Worm (Caenorhabditis elegans) whole organism, L3 larva: ENCODE measurements around the gene ZC190.2.

Source experiments
- R02D3.7 ChIP-seq: fragments of 150-350 bp; optimal IDR thresholded peaks from 2 replicates; lab custom pipeline; 2014; ENCODE audit warnings: missing biosample characterization, missing genetic modification characterization
- ZK546.5 ChIP-seq: sonication (generic microtip); optimal IDR thresholded peaks from 2 replicates; lab custom pipeline; 2017; ENCODE audit warnings: missing biosample characterization, missing genetic modification characterization
- aly-2 ChIP-seq: fragments of 150-350 bp; optimal IDR thresholded peaks from 2 replicates; lab custom pipeline; 2014; ENCODE audit warnings: missing biosample characterization, missing genetic modification characterization
- ama-1 ChIP-seq: fragments of 150-350 bp; optimal IDR thresholded peaks from 2 replicates; lab custom pipeline; 2018
- ceh-16 ChIP-seq: sonication (generic microtip); optimal IDR thresholded peaks from 2 replicates; lab custom pipeline; 2017; ENCODE audit warnings: missing biosample characterization, missing genetic modification characterization
- ceh-28 ChIP-seq: fragments of 150-350 bp; optimal IDR thresholded peaks from 2 replicates; lab custom pipeline; 2014; ENCODE audit warnings: missing biosample characterization, missing genetic modification reagents, missing genetic modification characterization
- ceh-9 ChIP-seq: sonication (generic microtip); optimal IDR thresholded peaks from 2 replicates; lab custom pipeline; 2018; ENCODE audit warnings: missing biosample characterization, missing genetic modification characterization
- daf-12 ChIP-seq: fragments of 150-350 bp; optimal IDR thresholded peaks from 2 replicates; lab custom pipeline; 2014; ENCODE audit warnings: missing biosample characterization, missing genetic modification reagents, missing genetic modification characterization
- egl-27 ChIP-seq: sonication (generic microtip); optimal IDR thresholded peaks from 4 replicates; lab custom pipeline; 2017; ENCODE audit warnings: missing biosample characterization, missing genetic modification reagents, missing genetic modification characterization
- egl-5 ChIP-seq: fragments of 150-350 bp; optimal IDR thresholded peaks from 2 replicates; lab custom pipeline; 2017; ENCODE audit warnings: missing biosample characterization, missing genetic modification reagents, missing genetic modification characterization, inconsistent platforms
- elt-1 ChIP-seq: fragments of 150-350 bp; optimal IDR thresholded peaks from 2 replicates; lab custom pipeline; 2014; ENCODE audit warnings: missing biosample characterization, missing genetic modification characterization
- elt-2 ChIP-seq: sonication (generic microtip); optimal IDR thresholded peaks from 2 replicates; lab custom pipeline; 2016; ENCODE audit warnings: missing genetic modification reagents, mild to moderate bottlenecking, missing genetic modification characterization, missing compliant biosample characterization
- elt-3 ChIP-seq, 3 experiments: fragments of 150-350 bp in 1 of 3; sonication (generic microtip) in 2 of 3; optimal IDR thresholded peaks; 2 replicates in 2 of 3; 4 replicates in 1 of 3; lab custom pipeline; 2014 to 2017; ENCODE audit warnings: missing biosample characterization in 3 of 3, missing genetic modification characterization in 3 of 3
- fkh-10 ChIP-seq: sonication (generic microtip); optimal IDR thresholded peaks from 2 replicates; lab custom pipeline; 2017; ENCODE audit warnings: missing biosample characterization, missing genetic modification reagents, missing genetic modification characterization
- fkh-2 ChIP-seq: fragments of 150-350 bp; optimal IDR thresholded peaks from 2 replicates; lab custom pipeline; 2014; ENCODE audit warnings: missing biosample characterization, missing genetic modification reagents, missing genetic modification characterization
- fos-1 ChIP-seq: fragments of 150-350 bp; optimal IDR thresholded peaks from 2 replicates; lab custom pipeline; 2014; ENCODE audit warnings: missing biosample characterization, missing genetic modification characterization
- hmg-11 ChIP-seq: sonication (generic microtip); optimal IDR thresholded peaks from 2 replicates; lab custom pipeline; 2016; ENCODE audit warnings: missing genetic modification characterization, missing compliant biosample characterization
- jun-1 ChIP-seq: fragments of 150-350 bp; optimal IDR thresholded peaks from 2 replicates; lab custom pipeline; 2014; ENCODE audit warnings: missing biosample characterization, missing genetic modification reagents, missing genetic modification characterization
- lin-15B ChIP-seq: fragments of 150-350 bp; optimal IDR thresholded peaks from 2 replicates; lab custom pipeline; 2014; ENCODE audit warnings: missing biosample characterization, missing genetic modification characterization
- lin-39 ChIP-seq: fragments of 150-350 bp; optimal IDR thresholded peaks from 2 replicates; lab custom pipeline; 2018; ENCODE audit warnings: missing biosample characterization, missing genetic modification reagents, missing genetic modification characterization
- lsy-12 ChIP-seq: sonication (generic microtip); optimal IDR thresholded peaks from 2 replicates; lab custom pipeline; 2016; ENCODE audit warnings: mild to moderate bottlenecking, missing genetic modification characterization, missing compliant biosample characterization
- mdl-1 ChIP-seq: fragments of 150-350 bp; optimal IDR thresholded peaks from 2 replicates; lab custom pipeline; 2014; ENCODE audit warnings: missing biosample characterization, missing genetic modification characterization
- mml-1 ChIP-seq: fragments of 150-350 bp; sonication (generic microtip); optimal IDR thresholded peaks from 3 replicates; lab custom pipeline; 2014; ENCODE audit warnings: missing biosample characterization, missing genetic modification characterization
- nfya-1 ChIP-seq: sonication (generic microtip); optimal IDR thresholded peaks from 2 replicates; lab custom pipeline; 2017; ENCODE audit warnings: missing genetic modification characterization, mild to moderate bottlenecking, missing compliant biosample characterization, antibody characterized with exemption, moderate library complexity; ENCODE audit not compliant: insufficient read depth
- nhr-11 ChIP-seq: fragments of 150-350 bp; optimal IDR thresholded peaks from 2 replicates; lab custom pipeline; 2014; ENCODE audit warnings: missing biosample characterization, missing genetic modification characterization
- nhr-12 ChIP-seq: fragments of 150-350 bp; optimal IDR thresholded peaks from 2 replicates; lab custom pipeline; 2014; ENCODE audit warnings: missing biosample characterization, missing genetic modification characterization
- nhr-23 ChIP-seq: fragments of 150-350 bp; optimal IDR thresholded peaks from 2 replicates; lab custom pipeline; 2014; ENCODE audit warnings: missing biosample characterization, missing genetic modification reagents, missing genetic modification characterization
- nhr-237 ChIP-seq: fragments of 150-350 bp; optimal IDR thresholded peaks from 2 replicates; lab custom pipeline; 2014; ENCODE audit warnings: missing biosample characterization, missing genetic modification characterization
- nhr-25 ChIP-seq: sonication (generic microtip); optimal IDR thresholded peaks from 2 replicates; lab custom pipeline; 2017; ENCODE audit warnings: missing biosample characterization, missing genetic modification characterization
- nhr-43 ChIP-seq: sonication (generic microtip); optimal IDR thresholded peaks from 2 replicates; lab custom pipeline; 2016; ENCODE audit warnings: mild to moderate bottlenecking, missing genetic modification characterization, missing compliant biosample characterization; ENCODE audit not compliant: poor library complexity, severe bottlenecking
- nhr-67 ChIP-seq: fragments of 150-350 bp; optimal IDR thresholded peaks from 2 replicates; lab custom pipeline; 2014; ENCODE audit warnings: missing biosample characterization, missing genetic modification characterization
- nhr-76 ChIP-seq: fragments of 150-350 bp; sonication (generic microtip); optimal IDR thresholded peaks from 5 replicates; lab custom pipeline; 2014; ENCODE audit warnings: missing biosample characterization, missing genetic modification characterization
- pha-4 ChIP-seq: fragments of 150-350 bp; optimal IDR thresholded peaks from 2 replicates; lab custom pipeline; 2014; ENCODE audit warnings: missing biosample characterization, missing genetic modification reagents, missing genetic modification characterization
- pqm-1 ChIP-seq: fragments of 150-350 bp; optimal IDR thresholded peaks from 2 replicates; lab custom pipeline; 2017; ENCODE audit warnings: missing biosample characterization, missing genetic modification characterization, inconsistent platforms
- sea-2 ChIP-seq: fragments of 150-350 bp; sonication (generic microtip); optimal IDR thresholded peaks from 4 replicates; lab custom pipeline; 2014; ENCODE audit warnings: missing biosample characterization, missing genetic modification reagents, missing genetic modification characterization
- skn-1 ChIP-seq: fragments of 150-350 bp; optimal IDR thresholded peaks from 2 replicates; lab custom pipeline; 2014; ENCODE audit warnings: missing biosample characterization, missing genetic modification characterization
- snpc-4 ChIP-seq: fragments of 150-350 bp; optimal IDR thresholded peaks from 2 replicates; lab custom pipeline; 2014; ENCODE audit warnings: missing biosample characterization, missing genetic modification characterization
- unc-39 ChIP-seq: sonication (generic microtip); optimal IDR thresholded peaks from 4 replicates; lab custom pipeline; 2017; ENCODE audit warnings: missing biosample characterization, missing genetic modification characterization
- unc-62 ChIP-seq: fragments of 150-350 bp; sonication (generic microtip); optimal IDR thresholded peaks from 4 replicates; lab custom pipeline; 2014; ENCODE audit warnings: missing biosample characterization, missing genetic modification reagents, missing genetic modification characterization
- zag-1 ChIP-seq: fragments of 150-350 bp; optimal IDR thresholded peaks from 2 replicates; lab custom pipeline; 2014; ENCODE audit warnings: missing biosample characterization, missing genetic modification characterization
- ztf-11 ChIP-seq: fragments of 150-350 bp; optimal IDR thresholded peaks from 2 replicates; lab custom pipeline; 2014; ENCODE audit warnings: missing biosample characterization, missing genetic modification characterization
- ztf-4 ChIP-seq: fragments of 150-350 bp; optimal IDR thresholded peaks from 2 replicates; lab custom pipeline; 2014; ENCODE audit warnings: missing biosample characterization, missing genetic modification characterization

ZC190.2 gene

ce11 chrV:8654460-8655419, 26.4 kb upstream of the ZC190.2 start:
- no peak for TF ChIP-seq skn-1 (tag; lab: Kevin White, UChicago)
- no peak for TF ChIP-seq lsy-12 (tag; lab: Kevin White, UChicago)
- peak; percentile 45 for TF ChIP-seq pha-4
- TF ChIP-seq daf-12, result no peak
- TF ChIP-seq egl-5 (tag; lab: Kevin White, UChicago), result no peak
- peak; percentile 83 for TF ChIP-seq pqm-1 (tag; lab: Kevin White, UChicago)
- TF ChIP-seq elt-2 (tag; lab: Kevin White, UChicago), result peak; percentile 90
- no peak for TF ChIP-seq ceh-16 (tag; lab: Kevin White, UChicago)
- TF ChIP-seq nhr-237, result no peak
- TF ChIP-seq fos-1 (tag; lab: Kevin White, UChicago), result no peak
- TF ChIP-seq nhr-76 (tag; lab: Kevin White, UChicago), result peak; percentile 62
- no peak for TF ChIP-seq ZK546.5 (tag; lab: Kevin White, UChicago)
- no peak for TF ChIP-seq fkh-10 (GFP tag; lab: Kevin White, UChicago)
- TF ChIP-seq jun-1 (tag; lab: Kevin White, UChicago), result peak; percentile 73
- TF ChIP-seq ama-1 (lab: Kevin White, UChicago), result no peak
- no peak for TF ChIP-seq unc-62 (GFP tag; lab: Kevin White, UChicago)
- no peak for TF ChIP-seq unc-39 (tag; lab: Kevin White, UChicago)
- TF ChIP-seq hmg-11 (tag; lab: Kevin White, UChicago), result no peak
- no peak for TF ChIP-seq lin-15B (tag; lab: Kevin White, UChicago)
- no peak for TF ChIP-seq egl-27 (tag; lab: Kevin White, UChicago)
- no peak for TF ChIP-seq nhr-23 (tag; lab: Kevin White, UChicago)
- TF ChIP-seq aly-2 (tag; lab: Kevin White, UChicago), result no peak
- peak; percentile 26 for TF ChIP-seq lin-39 (tag; lab: Kevin White, UChicago)
- TF ChIP-seq ztf-4 (tag; lab: Kevin White, UChicago), result no peak
- TF ChIP-seq ceh-9, result no peak
- TF ChIP-seq nfya-1 (tag; lab: Kevin White, UChicago), result peak; percentile 18
- no peak for TF ChIP-seq ztf-11 (tag; lab: Kevin White, UChicago)
- TF ChIP-seq snpc-4, result no peak

ce11 chrV:8657911-8658310, 23.2 kb upstream of the ZC190.2 start:
- TF ChIP-seq lin-15B (tag; lab: Kevin White, UChicago), result no peak
- peak; percentile 6 for TF ChIP-seq nhr-25
- TF ChIP-seq nhr-23 (tag; lab: Kevin White, UChicago), result peak; percentile 10
- no peak for TF ChIP-seq sea-2
- peak in 1 of 3 experiments; percentile 46 for TF ChIP-seq elt-3 (tag; optimal IDR thresholded peaks at IDR 0.05; lab: Kevin White, UChicago)
- TF ChIP-seq, all 47 proteins: peak for 3

- TF ChIP-seq snpc-4, result no peak
- no peak for TF ChIP-seq nhr-11 (tag; lab: Kevin White, UChicago)
- TF ChIP-seq nhr-12, result no peak
- no peak for TF ChIP-seq ceh-16 (tag; lab: Kevin White, UChicago)
- TF ChIP-seq lsy-12 (tag; lab: Kevin White, UChicago), result no peak
- TF ChIP-seq nhr-43, result peak; percentile 48
- TF ChIP-seq fos-1 (tag; lab: Kevin White, UChicago), result no peak
- TF ChIP-seq mdl-1, result no peak
- peak; percentile 6 for TF ChIP-seq nfya-1 (tag; lab: Kevin White, UChicago)
- no peak for TF ChIP-seq ceh-28 (tag; lab: Kevin White, UChicago)
- no peak for TF ChIP-seq hmg-11 (tag; lab: Kevin White, UChicago)
- TF ChIP-seq nhr-67 (tag; lab: Kevin White, UChicago), result no peak
- TF ChIP-seq lin-39 (tag; lab: Kevin White, UChicago), result peak; percentile 45
- TF ChIP-seq nhr-23 (tag; lab: Kevin White, UChicago), result peak; percentile 25
- TF ChIP-seq elt-1, result no peak
- peak; percentile 73 for TF ChIP-seq pha-4
- TF ChIP-seq ama-1 (lab: Kevin White, UChicago), result no peak
- peak; percentile 51 for TF ChIP-seq egl-5 (tag; lab: Kevin White, UChicago)
- no peak for TF ChIP-seq unc-39 (tag; lab: Kevin White, UChicago)
- no peak for TF ChIP-seq sea-2
- TF ChIP-seq R02D3.7 (tag; lab: Kevin White, UChicago), result no peak
- TF ChIP-seq fkh-10 (GFP tag; lab: Kevin White, UChicago), result no peak
- no peak for TF ChIP-seq aly-2 (tag; lab: Kevin White, UChicago)
- TF ChIP-seq fkh-2 (tag; lab: Kevin White, UChicago), result no peak
- no peak for TF ChIP-seq lin-15B (tag; lab: Kevin White, UChicago)
- TF ChIP-seq pqm-1 (tag; lab: Kevin White, UChicago), result no peak
- no peak for TF ChIP-seq egl-27 (tag; lab: Kevin White, UChicago)
- no peak for TF ChIP-seq zag-1 (tag; lab: Kevin White, UChicago)
- peak; percentile 24 for TF ChIP-seq unc-62 (GFP tag; lab: Kevin White, UChicago)
- TF ChIP-seq ztf-11 (tag; lab: Kevin White, UChicago), result no peak
- TF ChIP-seq mml-1, result no peak
- no peak for TF ChIP-seq ZK546.5 (tag; lab: Kevin White, UChicago)
Observed at ce11 chrV:8658577-8659362, 22.4 kb upstream of the ZC190.2 start.
